Worm (Caenorhabditis elegans): ENCODE data around the gene eef-1B.2.
A peak's percentile ranks its signal among the peaks of the same experiment; 100 is the strongest.

eef-1B.2 gene

DNA sequence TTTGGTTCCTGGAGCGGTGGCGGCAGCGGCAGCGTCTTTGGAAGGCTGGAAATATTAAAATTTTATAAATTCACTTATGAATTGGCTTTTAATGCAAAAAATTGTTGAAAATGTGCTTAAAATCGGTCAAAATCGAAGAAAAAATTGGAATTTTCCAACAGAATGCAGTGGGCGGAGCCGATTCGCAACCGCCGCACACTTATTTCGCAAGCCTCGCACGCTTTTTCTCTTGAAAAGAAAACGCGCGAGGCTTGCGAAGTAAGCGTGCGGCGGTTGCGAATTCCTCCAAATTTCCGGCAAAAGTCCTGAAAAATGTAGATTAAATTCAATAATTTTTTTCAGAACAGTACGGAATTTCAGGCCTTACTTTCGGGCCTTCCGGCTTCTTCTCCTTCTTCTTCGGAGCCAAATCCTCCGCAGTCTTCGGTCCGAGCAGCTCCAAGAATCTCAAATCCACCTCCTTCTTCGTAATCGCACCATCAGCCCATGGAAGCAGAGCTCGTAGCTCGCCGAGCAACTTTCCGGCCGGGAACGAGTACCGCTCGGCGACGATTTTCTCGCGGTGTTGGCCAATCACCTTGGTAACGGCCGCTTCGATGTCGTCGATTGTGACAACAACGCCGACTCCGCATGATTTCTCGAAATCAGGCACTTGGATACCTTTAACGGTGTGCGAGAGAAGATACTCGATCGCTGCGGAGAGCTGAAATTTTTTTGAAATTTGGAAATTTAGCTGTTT lies 24.8 kb upstream of the eef-1B.2 start:
- no peak for TF ChIP-seq pag-3 (tag; optimal IDR thresholded peaks at IDR 0.05; ENCODE audit: borderline replicate concordance, insufficient read depth)
- no peak for TF ChIP-seq hlh-4 (tag; optimal IDR thresholded peaks at IDR 0.05)
- TF ChIP-seq ceh-88 (GFP tag; IDR thresholded peaks at IDR 0.05) = no peak
- no peak for TF ChIP-seq aha-1 (tag; optimal IDR thresholded peaks at IDR 0.05)
- no peak for TF ChIP-seq fkh-8 (tag; optimal IDR thresholded peaks at IDR 0.05)
- TF ChIP-seq dpl-1 (GFP tag; optimal IDR thresholded peaks at IDR 0.05) = no peak
- no peak for TF ChIP-seq pqm-1 (tag; optimal IDR thresholded peaks at IDR 0.05)
- no peak for TF ChIP-seq ztf-11 (tag; optimal IDR thresholded peaks at IDR 0.05)
- TF ChIP-seq egl-27 (tag; optimal IDR thresholded peaks at IDR 0.05) = no peak
- TF ChIP-seq lin-35 (GFP tag; optimal IDR thresholded peaks at IDR 0.05) = no peak
- no peak for TF ChIP-seq nhr-90 (tag; optimal IDR thresholded peaks at IDR 0.05; ENCODE audit: poor library complexity)
- TF ChIP-seq mdl-1 (tag; optimal IDR thresholded peaks at IDR 0.05) = no peak
- TF ChIP-seq lin-14 (GFP tag; optimal IDR thresholded peaks at IDR 0.05) = no peak
- TF ChIP-seq blmp-1 (tag; optimal IDR thresholded peaks at IDR 0.05) = no peak
- no peak for TF ChIP-seq grh-1 (GFP tag; IDR thresholded peaks at IDR 0.05)

DNA sequence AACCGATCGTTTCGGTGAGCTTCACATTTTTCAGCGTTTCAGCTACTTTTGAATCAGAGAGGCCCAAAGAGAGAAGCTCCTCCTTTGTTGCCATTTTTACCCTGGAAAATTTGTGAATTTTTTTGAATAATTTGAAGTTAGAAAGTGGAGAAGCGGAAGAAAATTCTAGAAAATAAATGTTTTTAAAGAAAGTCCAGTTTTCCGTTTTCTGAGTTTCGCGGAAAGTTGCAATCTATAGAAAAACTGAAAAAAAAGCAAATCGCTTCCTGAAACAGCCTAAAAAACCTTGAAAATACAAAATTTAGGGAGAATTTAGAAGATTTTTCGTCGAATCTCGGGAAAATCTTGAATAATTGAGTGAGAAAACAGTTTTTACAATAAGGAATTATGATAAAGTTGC lies 24.0 kb upstream of the eef-1B.2 start, which contains the start of gene qars-1:
Gene qars-1, minus strand, starts transcription at position 101 of the 400 bp plus-strand sequence.
- TF ChIP-seq tbx-2 (tag; optimal IDR thresholded peaks at IDR 0.05) = no peak
- no peak for TF ChIP-seq ama-1 (optimal IDR thresholded peaks at IDR 0.05)

DNA sequence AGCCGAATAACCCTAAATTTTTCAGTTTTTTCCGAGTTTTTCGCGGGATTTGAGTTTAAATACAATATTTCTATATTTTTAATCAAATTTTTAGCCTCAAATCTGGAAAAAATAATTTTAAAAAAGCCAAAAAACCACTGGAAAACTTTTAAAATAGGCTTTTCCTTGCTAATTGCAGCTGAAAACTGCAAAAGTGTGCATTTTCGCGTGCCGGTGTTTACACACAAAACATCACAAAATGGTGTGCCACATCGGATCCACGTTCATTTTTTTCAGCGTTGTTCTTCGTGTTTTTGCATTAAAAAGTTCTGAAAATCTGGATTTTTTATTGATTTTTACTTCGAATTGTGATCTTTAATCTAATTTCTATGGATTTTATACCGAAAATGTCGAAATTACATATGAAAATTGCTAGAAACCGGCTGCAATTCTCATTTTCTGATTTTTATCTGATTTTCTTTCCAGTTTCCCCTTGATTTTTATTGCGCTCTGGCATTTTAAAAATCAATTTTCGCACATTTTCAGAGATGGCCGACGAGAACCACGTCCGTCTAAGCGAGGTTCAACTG lies 23.5 kb upstream of the eef-1B.2 start, which contains the start of gene Y41E3.7:
Gene Y41E3.7, plus strand, starts transcription at position 519 of the 569 bp plus-strand sequence.
- TF ChIP-seq isw-1 (GFP tag; IDR thresholded peaks at IDR 0.05) (no peak), snu-23 (GFP tag; optimal IDR thresholded peaks at IDR 0.05) (peak; percentile 31), mef-2 (tag; optimal IDR thresholded peaks at IDR 0.05) (no peak), ceh-8 (GFP tag; optimal IDR thresholded peaks at IDR 0.05) (no peak), lsy-2 (tag; optimal IDR thresholded peaks at IDR 0.05) (peak; percentile 31 to 43), tbx-2 (tag; optimal IDR thresholded peaks at IDR 0.05) (no peak), Y116A8C.19 (tag; optimal IDR thresholded peaks at IDR 0.05; ENCODE audit: borderline replicate concordance) (no peak), efl-1 (optimal IDR thresholded peaks at IDR 0.05) (peak; percentile 43 to 59), efl-1 (GFP tag; optimal IDR thresholded peaks at IDR 0.05 in 1 of 2) (peak; percentile 45 to 94), lin-35 (GFP tag; optimal IDR thresholded peaks at IDR 0.05) (peak in 1 of 2 experiments; percentile 51), xbp-1 (tag; optimal IDR thresholded peaks at IDR 0.05) (peak; percentile 21), nhr-90 (tag; optimal IDR thresholded peaks at IDR 0.05; ENCODE audit: poor library complexity) (no peak), mep-1 (tag; optimal IDR thresholded peaks at IDR 0.05) (peak; percentile 29), fkh-4 (tag; optimal IDR thresholded peaks at IDR 0.05; ENCODE audit: borderline replicate concordance) (no peak), alr-1 (tag; optimal IDR thresholded peaks at IDR 0.05; ENCODE audit: borderline replicate concordance) (no peak), nhr-71 (tag; optimal IDR thresholded peaks at IDR 0.05) (no peak), nhr-11 (tag; optimal IDR thresholded peaks at IDR 0.05) (no peak), fos-1 (tag; optimal IDR thresholded peaks at IDR 0.05) (no peak), zip-4 (GFP tag; optimal IDR thresholded peaks at IDR 0.05) (no peak), rnt-1 (tag; optimal IDR thresholded peaks at IDR 0.05) (peak; percentile 27), blmp-1 (tag; optimal IDR thresholded peaks at IDR 0.05) (no peak), C16A3.4 (tag; optimal IDR thresholded peaks at IDR 0.05) (no peak), F16B12.6 (tag; optimal IDR thresholded peaks at IDR 0.05) (peak; percentile 89), dpl-1 (GFP tag; optimal IDR thresholded peaks at IDR 0.05) (peak; percentile 24 to 59 (median 54)), nhr-47 (tag; optimal IDR thresholded peaks at IDR 0.05) (peak; percentile 18), nhr-84 (tag; optimal IDR thresholded peaks at IDR 0.05) (no peak), ceh-90 (tag; optimal IDR thresholded peaks at IDR 0.05) (no peak), ceh-82 (tag; optimal IDR thresholded peaks at IDR 0.05) (no peak), mab-9 (GFP tag; IDR thresholded peaks at IDR 0.05) (no peak), ztf-4 (tag; optimal IDR thresholded peaks at IDR 0.05) (no peak)

Data from whole organism, L1 larva.